Fruit fly (Drosophila melanogaster) whole organism, wandering third instar larva: Measurements from ENCODE around the gene CG13360.

ENCODE experiments used
- Abd-B ChIP-seq: fragments of >200 bp; optimal IDR thresholded peaks from 2 replicates; lab custom pipeline; 2017; ENCODE audit warnings: missing biosample characterization, missing genetic modification characterization
- brk ChIP-seq: fragments of 200-800 bp; sonication (Bioruptor generic); optimal IDR thresholded peaks from 2 replicates; lab custom pipeline; 2016; ENCODE audit warnings: missing biosample characterization, mild to moderate bottlenecking, missing genetic modification characterization
- lola ChIP-seq: fragments of >200 bp; optimal IDR thresholded peaks from 2 replicates; lab custom pipeline; 2017; ENCODE audit warnings: missing biosample characterization, missing genetic modification characterization

DNA sequence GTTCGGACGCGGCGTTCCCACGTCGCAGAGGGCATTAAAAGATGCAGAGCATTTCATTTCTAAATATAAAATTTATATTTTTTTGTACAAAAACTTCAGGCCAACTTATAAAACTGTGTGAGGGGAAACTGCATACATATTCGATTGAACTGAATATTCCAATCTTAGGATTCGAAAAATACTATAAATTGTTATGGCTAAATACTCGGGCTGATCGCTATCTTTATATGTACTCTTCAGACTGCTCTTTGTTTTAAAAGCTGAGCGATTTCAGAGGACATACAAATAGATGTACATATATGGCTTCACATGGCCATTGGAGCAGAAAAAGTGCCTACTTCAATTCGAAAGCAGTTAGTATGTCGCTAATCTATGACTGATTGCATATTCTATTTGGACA, 13.5 kb upstream of the CG13360 start, which contains the start of gene CG13359:
- TF ChIP-seq Abd-B (GFP tag; lab: Kevin White, UChicago) (no peak), brk (GFP tag; lab: Kevin White, UChicago) (no peak), lola (GFP tag; lab: Kevin White, UChicago) (no peak)
